Worm (Caenorhabditis elegans) whole organism, early embryonic: Measurements from ENCODE around the gene col-163.

Experiments
- B0310.2 ChIP-seq: sonication (generic microtip); optimal IDR thresholded peaks from 2 replicates; lab custom pipeline; 2016; ENCODE audit warnings: mild to moderate bottlenecking, missing genetic modification characterization, missing compliant biosample characterization
- F13C5.2 ChIP-seq: sonication (generic microtip); optimal IDR thresholded peaks from 2 replicates; lab custom pipeline; 2017; ENCODE audit warnings: mild to moderate bottlenecking, missing genetic modification characterization, inconsistent platforms, missing compliant biosample characterization
- aly-1 ChIP-seq: sonication (generic microtip); optimal IDR thresholded peaks from 2 replicates; lab custom pipeline; 2016; ENCODE audit warnings: missing genetic modification characterization, missing compliant biosample characterization
- ama-1 ChIP-seq: fragments of 150-350 bp; optimal IDR thresholded peaks from 2 replicates; lab custom pipeline; 2014
- ceh-13 ChIP-seq: fragments of 200-800 bp; sonication (Bioruptor generic); optimal IDR thresholded peaks from 2 replicates; lab custom pipeline; 2018; ENCODE audit warnings: mild to moderate bottlenecking, missing genetic modification characterization, missing compliant biosample characterization
- ceh-36 ChIP-seq: sonication (generic microtip); optimal IDR thresholded peaks from 2 replicates; lab custom pipeline; 2016; ENCODE audit warnings: missing genetic modification characterization, inconsistent platforms, missing compliant biosample characterization
- ets-7 ChIP-seq: sonication (generic microtip); optimal IDR thresholded peaks from 2 replicates; lab custom pipeline; 2016; ENCODE audit warnings: missing genotype, missing genetic modification characterization, missing compliant biosample characterization
- flt-1 ChIP-seq: fragments of 200-800 bp; sonication (Bioruptor generic); IDR thresholded peaks from 2 replicates; pipeline ENCODE4 v1.3.6; 2022; ENCODE audit warnings: missing genetic modification characterization, missing compliant biosample characterization
- hmbx-1 ChIP-seq: sonication (generic microtip); optimal IDR thresholded peaks from 2 replicates; lab custom pipeline; 2016; ENCODE audit warnings: mild to moderate bottlenecking, missing genetic modification characterization, missing compliant biosample characterization
- hmg-4 ChIP-seq: fragments of 200-800 bp; sonication (Bioruptor generic); optimal IDR thresholded peaks from 2 replicates; lab custom pipeline; 2018; ENCODE audit warnings: mild to moderate bottlenecking, missing genetic modification characterization, missing compliant biosample characterization
- hnd-1 ChIP-seq: sonication (generic microtip); optimal IDR thresholded peaks from 2 replicates; lab custom pipeline; 2016; ENCODE audit warnings: missing genetic modification characterization, missing compliant biosample characterization
- pes-1 ChIP-seq: fragments of 200-800 bp; sonication (Bioruptor generic); IDR thresholded peaks from 2 replicates; pipeline ENCODE4 v1.3.6; 2022; ENCODE audit warnings: missing genetic modification reagents, missing genetic modification characterization, missing compliant biosample characterization
- scrt-1 ChIP-seq: fragments of 200-800 bp; sonication (Bioruptor generic); IDR thresholded peaks from 2 replicates; pipeline ENCODE4 v1.3.6; 2022; ENCODE audit warnings: missing genetic modification characterization, missing compliant biosample characterization
- sea-1 ChIP-seq: fragments of 200-800 bp; sonication (Bioruptor generic); conservative IDR thresholded peaks from 2 replicates; pipeline ENCODE4 v1.3.6; 2022; ENCODE audit warnings: missing genetic modification characterization, missing compliant biosample characterization
- tbx-11 ChIP-seq: fragments of 200-800 bp; sonication (Bioruptor generic); IDR thresholded peaks from 2 replicates; pipeline ENCODE4 v1.3.6; 2022; ENCODE audit warnings: missing genetic modification characterization, missing compliant biosample characterization
- tbx-37 ChIP-seq: fragments of 200-800 bp; sonication (Bioruptor generic); conservative IDR thresholded peaks from 2 replicates; pipeline ENCODE4 v1.3.6; 2022; ENCODE audit warnings: missing genetic modification reagents, missing genetic modification characterization, missing compliant biosample characterization
- tra-4 ChIP-seq: sonication (generic microtip); optimal IDR thresholded peaks from 2 replicates; lab custom pipeline; 2017; ENCODE audit warnings: missing genetic modification characterization, missing compliant biosample characterization

col-163 gene

ce11 chrV:20599795-20600194 is at the start of gene col-163:
Gene col-163, plus strand, starts transcription at chrV:20600095.
- TF ChIP-seq aly-1 (tag; lab: Kevin White, UChicago): no peak
- no peak for TF ChIP-seq scrt-1 (GFP tag; lab: Robert Waterston, UW)
- no peak for TF ChIP-seq hmg-4 (GFP tag; lab: Kevin White, UChicago)
- no peak for TF ChIP-seq tra-4 (tag; lab: Kevin White, UChicago)
- no peak for TF ChIP-seq ets-7 (tag; lab: Kevin White, UChicago)
- TF ChIP-seq F13C5.2: no peak
- no peak for TF ChIP-seq B0310.2 (tag; lab: Kevin White, UChicago)
- TF ChIP-seq flt-1 (GFP tag; lab: Robert Waterston, UW): no peak
- TF ChIP-seq ceh-36 (tag; lab: Kevin White, UChicago): no peak
- no peak for TF ChIP-seq pes-1 (GFP tag; lab: Robert Waterston, UW)
- TF ChIP-seq hnd-1 (tag; lab: Kevin White, UChicago): no peak
- TF ChIP-seq ceh-13 (GFP tag; lab: Kevin White, UChicago): no peak

ce11 chrV:20551096-20551495 is 48.8 kb upstream of the col-163 start, which contains the start of gene Y38H6C.20:
Gene Y38H6C.20, minus strand, starts transcription at chrV:20551196.
- TF ChIP-seq tbx-11 (GFP tag; lab: Robert Waterston, UW) (no peak), hnd-1 (tag; lab: Kevin White, UChicago) (no peak), hmg-4 (GFP tag; lab: Kevin White, UChicago) (no peak), scrt-1 (GFP tag; lab: Robert Waterston, UW) (no peak), aly-1 (tag; lab: Kevin White, UChicago) (no peak), B0310.2 (tag; lab: Kevin White, UChicago) (no peak), F13C5.2 (no peak), flt-1 (GFP tag; lab: Robert Waterston, UW) (no peak), hmbx-1 (tag; lab: Kevin White, UChicago) (no peak), sea-1 (GFP tag; lab: Robert Waterston, UW) (no peak), ama-1 (lab: Kevin White, UChicago) (no peak), pes-1 (GFP tag; lab: Robert Waterston, UW) (no peak), tra-4 (tag; lab: Kevin White, UChicago) (no peak), ceh-13 (GFP tag; lab: Kevin White, UChicago) (no peak), tbx-37 (GFP tag; lab: Robert Waterston, UW) (no peak), ets-7 (tag; lab: Kevin White, UChicago) (no peak), ceh-36 (tag; lab: Kevin White, UChicago) (no peak)

ce11 chrV:20552971-20553370 is 46.9 kb upstream of the col-163 start, which contains the start of gene vmo-1:
Gene vmo-1, minus strand, starts transcription at chrV:20553071.
- TF ChIP-seq ceh-13 (GFP tag; lab: Kevin White, UChicago) (no peak), F13C5.2 (no peak), scrt-1 (GFP tag; lab: Robert Waterston, UW) (no peak), hmg-4 (GFP tag; lab: Kevin White, UChicago) (no peak), hmbx-1 (tag; lab: Kevin White, UChicago) (no peak), tbx-11 (GFP tag; lab: Robert Waterston, UW) (no peak), tra-4 (tag; lab: Kevin White, UChicago) (no peak), tbx-37 (GFP tag; lab: Robert Waterston, UW) (no peak), aly-1 (tag; lab: Kevin White, UChicago) (no peak), ets-7 (tag; lab: Kevin White, UChicago) (no peak), pes-1 (GFP tag; lab: Robert Waterston, UW) (no peak), B0310.2 (tag; lab: Kevin White, UChicago) (no peak), sea-1 (GFP tag; lab: Robert Waterston, UW) (no peak), hnd-1 (tag; lab: Kevin White, UChicago) (no peak), ama-1 (lab: Kevin White, UChicago) (no peak), ceh-36 (tag; lab: Kevin White, UChicago) (no peak), flt-1 (GFP tag; lab: Robert Waterston, UW) (no peak)

- TF ChIP-seq hmg-4 (GFP tag; lab: Kevin White, UChicago) (no peak), ama-1 (lab: Kevin White, UChicago) (no peak), tbx-37 (GFP tag; lab: Robert Waterston, UW) (no peak), scrt-1 (GFP tag; lab: Robert Waterston, UW) (no peak), ceh-13 (GFP tag; lab: Kevin White, UChicago) (no peak), hmbx-1 (tag; lab: Kevin White, UChicago) (no peak), ceh-36 (tag; lab: Kevin White, UChicago) (no peak), hnd-1 (tag; lab: Kevin White, UChicago) (no peak), F13C5.2 (no peak), aly-1 (tag; lab: Kevin White, UChicago) (no peak), flt-1 (GFP tag; lab: Robert Waterston, UW) (no peak), sea-1 (GFP tag; lab: Robert Waterston, UW) (no peak), pes-1 (GFP tag; lab: Robert Waterston, UW) (no peak)
Observed at ce11 chrV:20555120-20555519, 44.8 kb upstream of the col-163 start, which contains the start of gene Y38H6C.21. Gene Y38H6C.21, minus strand, starts transcription at chrV:20555267.

- TF ChIP-seq tbx-37 (GFP tag; lab: Robert Waterston, UW) (no peak), ets-7 (tag; lab: Kevin White, UChicago) (no peak), B0310.2 (tag; lab: Kevin White, UChicago) (no peak), hmbx-1 (tag; lab: Kevin White, UChicago) (no peak), ceh-36 (tag; lab: Kevin White, UChicago) (no peak), tbx-11 (GFP tag; lab: Robert Waterston, UW) (no peak), F13C5.2 (no peak), flt-1 (GFP tag; lab: Robert Waterston, UW) (no peak), pes-1 (GFP tag; lab: Robert Waterston, UW) (no peak), hnd-1 (tag; lab: Kevin White, UChicago) (no peak), ceh-13 (GFP tag; lab: Kevin White, UChicago) (no peak), tra-4 (tag; lab: Kevin White, UChicago) (no peak), ama-1 (lab: Kevin White, UChicago) (no peak), hmg-4 (GFP tag; lab: Kevin White, UChicago) (no peak)
Observed at ce11 chrV:20556260-20556659, 43.6 kb upstream of the col-163 start, which contains the start of gene Y38H6C.23. Gene Y38H6C.23, minus strand, starts transcription at chrV:20556360.

- no peak for TF ChIP-seq tbx-37 (GFP tag; lab: Robert Waterston, UW)
- TF ChIP-seq flt-1 (GFP tag; lab: Robert Waterston, UW): no peak
- no peak for TF ChIP-seq scrt-1 (GFP tag; lab: Robert Waterston, UW)
- TF ChIP-seq ets-7 (tag; lab: Kevin White, UChicago): no peak
- no peak for TF ChIP-seq ceh-36 (tag; lab: Kevin White, UChicago)
- no peak for TF ChIP-seq sea-1 (GFP tag; lab: Robert Waterston, UW)
- no peak for TF ChIP-seq B0310.2 (tag; lab: Kevin White, UChicago)
- TF ChIP-seq aly-1 (tag; lab: Kevin White, UChicago): no peak
- no peak for TF ChIP-seq ceh-13 (GFP tag; lab: Kevin White, UChicago)
- TF ChIP-seq pes-1 (GFP tag; lab: Robert Waterston, UW): no peak
- no peak for TF ChIP-seq hnd-1 (tag; lab: Kevin White, UChicago)
- TF ChIP-seq tbx-11 (GFP tag; lab: Robert Waterston, UW): no peak
Observed at ce11 chrV:20558270-20558669, 41.6 kb upstream of the col-163 start, which contains the start of gene abf-4. Gene abf-4, minus strand, starts transcription at chrV:20558370.
